Worm (Caenorhabditis elegans) whole organism, L3 larva: ENCODE data around the gene rtfo-1.

Experiments used
- R02D3.7 ChIP-seq: fragments of 150-350 bp; optimal IDR thresholded peaks from 2 replicates; lab custom pipeline; 2014; ENCODE audit warnings: missing biosample characterization, missing genetic modification characterization
- ZK546.5 ChIP-seq: sonication (generic microtip); optimal IDR thresholded peaks from 2 replicates; lab custom pipeline; 2017; ENCODE audit warnings: missing biosample characterization, missing genetic modification characterization
- aly-2 ChIP-seq: fragments of 150-350 bp; optimal IDR thresholded peaks from 2 replicates; lab custom pipeline; 2014; ENCODE audit warnings: missing biosample characterization, missing genetic modification characterization
- ama-1 ChIP-seq: fragments of 150-350 bp; optimal IDR thresholded peaks from 2 replicates; lab custom pipeline; 2018
- ceh-16 ChIP-seq: sonication (generic microtip); optimal IDR thresholded peaks from 2 replicates; lab custom pipeline; 2017; ENCODE audit warnings: missing biosample characterization, missing genetic modification characterization
- ceh-28 ChIP-seq: fragments of 150-350 bp; optimal IDR thresholded peaks from 2 replicates; lab custom pipeline; 2014; ENCODE audit warnings: missing biosample characterization, missing genetic modification reagents, missing genetic modification characterization
- ceh-82 ChIP-seq: fragments of 150-350 bp; optimal IDR thresholded peaks from 2 replicates; lab custom pipeline; 2014; ENCODE audit warnings: missing biosample characterization, missing genetic modification characterization
- ceh-9 ChIP-seq: sonication (generic microtip); optimal IDR thresholded peaks from 2 replicates; lab custom pipeline; 2018; ENCODE audit warnings: missing biosample characterization, missing genetic modification characterization
- daf-12 ChIP-seq: fragments of 150-350 bp; optimal IDR thresholded peaks from 2 replicates; lab custom pipeline; 2014; ENCODE audit warnings: missing biosample characterization, missing genetic modification reagents, missing genetic modification characterization
- egl-27 ChIP-seq: sonication (generic microtip); optimal IDR thresholded peaks from 4 replicates; lab custom pipeline; 2017; ENCODE audit warnings: missing biosample characterization, missing genetic modification reagents, missing genetic modification characterization
- egl-5 ChIP-seq: fragments of 150-350 bp; optimal IDR thresholded peaks from 2 replicates; lab custom pipeline; 2017; ENCODE audit warnings: missing biosample characterization, missing genetic modification reagents, missing genetic modification characterization, inconsistent platforms
- elt-1 ChIP-seq: fragments of 150-350 bp; optimal IDR thresholded peaks from 2 replicates; lab custom pipeline; 2014; ENCODE audit warnings: missing biosample characterization, missing genetic modification characterization
- elt-2 ChIP-seq: sonication (generic microtip); optimal IDR thresholded peaks from 2 replicates; lab custom pipeline; 2016; ENCODE audit warnings: missing genetic modification reagents, mild to moderate bottlenecking, missing genetic modification characterization, missing compliant biosample characterization
- elt-3 ChIP-seq, 3 experiments: fragments of 150-350 bp in 1 of 3; sonication (generic microtip) in 2 of 3; optimal IDR thresholded peaks; 2 replicates in 2 of 3; 4 replicates in 1 of 3; lab custom pipeline; 2014 to 2017; ENCODE audit warnings: missing biosample characterization in 3 of 3, missing genetic modification characterization in 3 of 3
- eor-1 ChIP-seq, 2 experiments: fragments of 150-350 bp; optimal IDR thresholded peaks; 2 replicates each; lab custom pipeline; 2014 to 2018; ENCODE audit warnings: missing biosample characterization in 2 of 2, missing genetic modification characterization in 2 of 2
- fkh-10 ChIP-seq: sonication (generic microtip); optimal IDR thresholded peaks from 2 replicates; lab custom pipeline; 2017; ENCODE audit warnings: missing biosample characterization, missing genetic modification reagents, missing genetic modification characterization
- fkh-2 ChIP-seq: fragments of 150-350 bp; optimal IDR thresholded peaks from 2 replicates; lab custom pipeline; 2014; ENCODE audit warnings: missing biosample characterization, missing genetic modification reagents, missing genetic modification characterization
- fos-1 ChIP-seq: fragments of 150-350 bp; optimal IDR thresholded peaks from 2 replicates; lab custom pipeline; 2014; ENCODE audit warnings: missing biosample characterization, missing genetic modification characterization
- hmg-11 ChIP-seq: sonication (generic microtip); optimal IDR thresholded peaks from 2 replicates; lab custom pipeline; 2016; ENCODE audit warnings: missing genetic modification characterization, missing compliant biosample characterization
- jun-1 ChIP-seq: fragments of 150-350 bp; optimal IDR thresholded peaks from 2 replicates; lab custom pipeline; 2014; ENCODE audit warnings: missing biosample characterization, missing genetic modification reagents, missing genetic modification characterization
- lin-15B ChIP-seq: fragments of 150-350 bp; optimal IDR thresholded peaks from 2 replicates; lab custom pipeline; 2014; ENCODE audit warnings: missing biosample characterization, missing genetic modification characterization
- lin-39 ChIP-seq: fragments of 150-350 bp; optimal IDR thresholded peaks from 2 replicates; lab custom pipeline; 2018; ENCODE audit warnings: missing biosample characterization, missing genetic modification reagents, missing genetic modification characterization
- lsy-12 ChIP-seq: sonication (generic microtip); optimal IDR thresholded peaks from 2 replicates; lab custom pipeline; 2016; ENCODE audit warnings: mild to moderate bottlenecking, missing genetic modification characterization, missing compliant biosample characterization
- mdl-1 ChIP-seq: fragments of 150-350 bp; optimal IDR thresholded peaks from 2 replicates; lab custom pipeline; 2014; ENCODE audit warnings: missing biosample characterization, missing genetic modification characterization
- mml-1 ChIP-seq: fragments of 150-350 bp; sonication (generic microtip); optimal IDR thresholded peaks from 3 replicates; lab custom pipeline; 2014; ENCODE audit warnings: missing biosample characterization, missing genetic modification characterization
- nfya-1 ChIP-seq: sonication (generic microtip); optimal IDR thresholded peaks from 2 replicates; lab custom pipeline; 2017; ENCODE audit warnings: missing genetic modification characterization, mild to moderate bottlenecking, missing compliant biosample characterization, antibody characterized with exemption, moderate library complexity; ENCODE audit not compliant: insufficient read depth
- nhr-11 ChIP-seq: fragments of 150-350 bp; optimal IDR thresholded peaks from 2 replicates; lab custom pipeline; 2014; ENCODE audit warnings: missing biosample characterization, missing genetic modification characterization
- nhr-12 ChIP-seq: fragments of 150-350 bp; optimal IDR thresholded peaks from 2 replicates; lab custom pipeline; 2014; ENCODE audit warnings: missing biosample characterization, missing genetic modification characterization
- nhr-23 ChIP-seq: fragments of 150-350 bp; optimal IDR thresholded peaks from 2 replicates; lab custom pipeline; 2014; ENCODE audit warnings: missing biosample characterization, missing genetic modification reagents, missing genetic modification characterization
- nhr-237 ChIP-seq: fragments of 150-350 bp; optimal IDR thresholded peaks from 2 replicates; lab custom pipeline; 2014; ENCODE audit warnings: missing biosample characterization, missing genetic modification characterization
- nhr-25 ChIP-seq: sonication (generic microtip); optimal IDR thresholded peaks from 2 replicates; lab custom pipeline; 2017; ENCODE audit warnings: missing biosample characterization, missing genetic modification characterization
- nhr-28 ChIP-seq: fragments of 150-350 bp; optimal IDR thresholded peaks from 2 replicates; lab custom pipeline; 2014; ENCODE audit warnings: missing biosample characterization, missing genetic modification characterization
- nhr-43 ChIP-seq: sonication (generic microtip); optimal IDR thresholded peaks from 2 replicates; lab custom pipeline; 2016; ENCODE audit warnings: mild to moderate bottlenecking, missing genetic modification characterization, missing compliant biosample characterization; ENCODE audit not compliant: poor library complexity, severe bottlenecking
- nhr-67 ChIP-seq: fragments of 150-350 bp; optimal IDR thresholded peaks from 2 replicates; lab custom pipeline; 2014; ENCODE audit warnings: missing biosample characterization, missing genetic modification characterization
- nhr-76 ChIP-seq: fragments of 150-350 bp; sonication (generic microtip); optimal IDR thresholded peaks from 5 replicates; lab custom pipeline; 2014; ENCODE audit warnings: missing biosample characterization, missing genetic modification characterization
- nhr-77 ChIP-seq: fragments of 150-350 bp; optimal IDR thresholded peaks from 2 replicates; lab custom pipeline; 2014; ENCODE audit warnings: missing biosample characterization, missing genetic modification characterization
- pha-4 ChIP-seq: fragments of 150-350 bp; optimal IDR thresholded peaks from 2 replicates; lab custom pipeline; 2014; ENCODE audit warnings: missing biosample characterization, missing genetic modification reagents, missing genetic modification characterization
- pqm-1 ChIP-seq: fragments of 150-350 bp; optimal IDR thresholded peaks from 2 replicates; lab custom pipeline; 2017; ENCODE audit warnings: missing biosample characterization, missing genetic modification characterization, inconsistent platforms
- sea-2 ChIP-seq: fragments of 150-350 bp; sonication (generic microtip); optimal IDR thresholded peaks from 4 replicates; lab custom pipeline; 2014; ENCODE audit warnings: missing biosample characterization, missing genetic modification reagents, missing genetic modification characterization
- skn-1 ChIP-seq: fragments of 150-350 bp; optimal IDR thresholded peaks from 2 replicates; lab custom pipeline; 2014; ENCODE audit warnings: missing biosample characterization, missing genetic modification characterization
- snpc-4 ChIP-seq: fragments of 150-350 bp; optimal IDR thresholded peaks from 2 replicates; lab custom pipeline; 2014; ENCODE audit warnings: missing biosample characterization, missing genetic modification characterization
- tbx-2 ChIP-seq: sonication (generic microtip); optimal IDR thresholded peaks from 2 replicates; lab custom pipeline; 2016; ENCODE audit warnings: mild to moderate bottlenecking, missing genetic modification characterization, missing compliant biosample characterization
- unc-39 ChIP-seq: sonication (generic microtip); optimal IDR thresholded peaks from 4 replicates; lab custom pipeline; 2017; ENCODE audit warnings: missing biosample characterization, missing genetic modification characterization
- unc-62 ChIP-seq: fragments of 150-350 bp; sonication (generic microtip); optimal IDR thresholded peaks from 4 replicates; lab custom pipeline; 2014; ENCODE audit warnings: missing biosample characterization, missing genetic modification reagents, missing genetic modification characterization
- zag-1 ChIP-seq: fragments of 150-350 bp; optimal IDR thresholded peaks from 2 replicates; lab custom pipeline; 2014; ENCODE audit warnings: missing biosample characterization, missing genetic modification characterization
- ztf-11 ChIP-seq: fragments of 150-350 bp; optimal IDR thresholded peaks from 2 replicates; lab custom pipeline; 2014; ENCODE audit warnings: missing biosample characterization, missing genetic modification characterization
- ztf-4 ChIP-seq: fragments of 150-350 bp; optimal IDR thresholded peaks from 2 replicates; lab custom pipeline; 2014; ENCODE audit warnings: missing biosample characterization, missing genetic modification characterization

The rtfo-1 gene

DNA sequence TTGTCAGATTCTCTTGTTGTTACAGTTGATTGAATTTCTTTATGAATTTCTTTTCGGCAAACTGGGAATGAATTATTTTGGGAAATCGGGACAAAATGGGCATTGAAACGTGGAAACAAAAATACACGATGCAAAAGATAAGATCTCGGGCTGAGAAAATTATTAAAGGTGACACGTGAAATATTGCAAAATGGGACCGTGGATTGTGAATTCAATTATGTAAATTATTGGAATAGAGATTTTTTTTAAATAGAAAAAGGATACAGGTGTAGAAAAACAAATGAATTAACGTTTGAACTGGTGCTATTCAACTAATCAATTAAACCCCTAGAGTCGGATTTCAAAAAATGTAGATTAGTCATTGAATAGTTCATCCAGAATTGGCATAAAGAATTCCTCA, 13.7 kb downstream of the rtfo-1 start, which contains the start of gene F25B3.4:
TSS of gene F25B3.4 (minus strand) at position 101 of the 400 bp plus-strand sequence.
- TF ChIP-seq ceh-16 (no peak), R02D3.7 (tag; lab: Kevin White, UChicago) (no peak), egl-27 (no peak)

DNA sequence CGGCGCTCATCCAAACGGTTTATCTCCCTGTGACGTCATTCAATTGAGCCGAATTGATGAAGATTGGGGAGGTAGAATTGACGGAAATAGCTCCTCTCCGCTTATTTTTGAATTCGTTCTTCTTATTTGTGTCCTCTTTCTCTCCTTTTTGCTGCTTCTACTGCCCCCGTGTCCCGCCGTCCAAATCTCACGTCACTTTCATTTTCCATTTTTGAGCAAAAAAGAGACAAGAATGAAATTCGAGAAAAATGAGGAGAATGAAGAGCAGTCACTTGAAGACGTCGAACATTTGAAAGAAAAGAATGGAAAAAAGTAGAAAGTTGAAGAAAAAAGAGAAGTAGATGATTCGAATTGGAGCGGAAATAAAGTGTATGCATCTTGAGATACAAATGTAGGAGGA, 18.9 kb downstream of the rtfo-1 start:
- TF ChIP-seq nhr-43 (tag; lab: Kevin White, UChicago) (no peak), fkh-10 (peak; percentile 66), snpc-4 (tag; lab: Kevin White, UChicago) (no peak), nhr-11 (tag; lab: Kevin White, UChicago) (no peak), ztf-4 (no peak), nfya-1 (tag; lab: Kevin White, UChicago) (peak; percentile 25), nhr-77 (tag; lab: Kevin White, UChicago) (no peak)

DNA sequence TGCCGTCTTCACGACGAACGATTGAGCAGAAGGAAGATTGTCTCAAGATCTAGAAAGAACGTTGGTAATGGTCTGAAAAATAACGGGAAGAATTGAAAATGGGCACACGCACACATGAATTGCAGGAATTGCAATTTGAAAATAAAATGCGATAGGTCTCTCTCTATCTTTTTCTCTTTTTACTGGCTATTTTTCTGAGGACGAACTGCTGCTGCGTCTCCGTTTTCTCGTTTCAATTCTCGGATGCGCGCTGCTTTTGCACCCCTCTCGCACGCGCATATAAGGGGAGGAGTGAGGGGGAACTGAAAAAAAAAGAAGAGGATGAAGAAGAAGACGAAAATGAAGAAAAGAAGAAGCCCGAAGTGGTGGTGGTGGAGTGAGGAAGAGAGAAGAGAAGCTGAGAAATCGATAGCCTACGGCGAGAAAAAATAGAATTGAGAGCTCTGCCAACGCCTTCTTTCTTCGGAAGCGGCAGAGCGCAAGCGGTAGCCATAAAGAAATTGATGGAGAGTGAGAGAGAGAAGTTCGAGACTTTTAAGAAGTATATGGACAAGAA, 20.7 kb downstream of the rtfo-1 start, which contains the start of gene rgef-1:
TSS of gene rgef-1 (minus strand) at position 51 of the 556 bp plus-strand sequence.
- no peak for TF ChIP-seq daf-12 (tag; lab: Kevin White, UChicago)
- TF ChIP-seq nhr-67 (tag; lab: Kevin White, UChicago): no peak
- TF ChIP-seq tbx-2 (tag; lab: Kevin White, UChicago): peak; percentile 33
- TF ChIP-seq elt-3 (tag; optimal IDR thresholded peaks at IDR 0.05; lab: Kevin White, UChicago): no peak
- TF ChIP-seq fkh-10: peak; percentile 80
- no peak for TF ChIP-seq fos-1 (tag; lab: Kevin White, UChicago)
- TF ChIP-seq elt-1 (tag; lab: Kevin White, UChicago): no peak
- no peak for TF ChIP-seq nhr-28 (tag; lab: Kevin White, UChicago)
- TF ChIP-seq mml-1 (tag; lab: Kevin White, UChicago): no peak
- TF ChIP-seq nhr-25 (tag; lab: Kevin White, UChicago): no peak
- TF ChIP-seq lsy-12 (tag; lab: Kevin White, UChicago): no peak
- TF ChIP-seq pha-4: no peak
- peak; percentile 86 for TF ChIP-seq nfya-1 (tag; lab: Kevin White, UChicago)
- TF ChIP-seq jun-1 (tag; lab: Kevin White, UChicago): no peak
- no peak for TF ChIP-seq elt-2 (tag; lab: Kevin White, UChicago)
- peak; percentile 16 for TF ChIP-seq unc-62
- TF ChIP-seq zag-1 (tag; lab: Kevin White, UChicago): no peak
- no peak for TF ChIP-seq ama-1 (lab: Kevin White, UChicago)
- TF ChIP-seq ceh-28 (tag; lab: Kevin White, UChicago): peak; percentile 61
- no peak for TF ChIP-seq ztf-4
- peak; percentile 24 for TF ChIP-seq snpc-4 (tag; lab: Kevin White, UChicago)
- peak; percentile 73 for TF ChIP-seq lin-39 (tag; lab: Kevin White, UChicago)
- no peak for TF ChIP-seq ceh-16
- TF ChIP-seq nhr-12 (tag; lab: Kevin White, UChicago): no peak
- TF ChIP-seq nhr-237 (tag; lab: Kevin White, UChicago): no peak
- TF ChIP-seq nhr-43 (tag; lab: Kevin White, UChicago): no peak
- TF ChIP-seq nhr-77 (tag; lab: Kevin White, UChicago): no peak
- TF ChIP-seq sea-2: peak; percentile 43
- TF ChIP-seq egl-5 (tag; lab: Kevin White, UChicago): no peak
- peak; percentile 45 for TF ChIP-seq mdl-1 (tag; lab: Kevin White, UChicago)
- peak; percentile 43 for TF ChIP-seq lin-15B
- TF ChIP-seq nhr-23: no peak
- TF ChIP-seq R02D3.7 (tag; lab: Kevin White, UChicago): no peak
- TF ChIP-seq hmg-11 (tag; lab: Kevin White, UChicago): peak; percentile 73
- no peak for TF ChIP-seq fkh-2 (tag; lab: Kevin White, UChicago)
- TF ChIP-seq unc-39 (tag; lab: Kevin White, UChicago): no peak
- no peak for TF ChIP-seq pqm-1 (tag; lab: Kevin White, UChicago)
- no peak for TF ChIP-seq ZK546.5
- TF ChIP-seq nhr-11 (tag; lab: Kevin White, UChicago): no peak
- no peak for TF ChIP-seq nhr-76
- no peak for TF ChIP-seq egl-27
- no peak for TF ChIP-seq aly-2 (tag; lab: Kevin White, UChicago)
- TF ChIP-seq eor-1 (tag; optimal IDR thresholded peaks at IDR 0.05; lab: Kevin White, UChicago): no peak
- no peak for TF ChIP-seq ceh-82
- peak; percentile 35 for TF ChIP-seq skn-1 (tag; lab: Kevin White, UChicago)
- no peak for TF ChIP-seq ceh-9 (tag; lab: Kevin White, UChicago)
- no peak for TF ChIP-seq ztf-11 (tag; lab: Kevin White, UChicago)
